Worm (Caenorhabditis elegans) whole organism, L2 larva: ENCODE data around the gene ptr-16.

ENCODE experiments used
- C34F6.9 ChIP-seq: fragments of 150-350 bp; optimal IDR thresholded peaks from 2 replicates; lab custom pipeline; 2014; ENCODE audit warnings: missing biosample characterization, missing genetic modification characterization
- F13H6.1 ChIP-seq: sonication (generic microtip); optimal IDR thresholded peaks from 2 replicates; lab custom pipeline; 2016; ENCODE audit warnings: missing genetic modification characterization, missing compliant biosample characterization
- R02D3.7 ChIP-seq: fragments of 150-350 bp; optimal IDR thresholded peaks from 2 replicates; lab custom pipeline; 2014; ENCODE audit warnings: missing biosample characterization, missing genetic modification characterization
- Y55F3AM.14 ChIP-seq: fragments of 200-800 bp; sonication (Bioruptor generic); optimal IDR thresholded peaks from 2 replicates; lab custom pipeline; 2018; ENCODE audit warnings: mild to moderate bottlenecking, missing genetic modification characterization, missing compliant biosample characterization
- ZK546.5 ChIP-seq: sonication (generic microtip); optimal IDR thresholded peaks from 2 replicates; lab custom pipeline; 2017; ENCODE audit warnings: missing biosample characterization, missing genetic modification characterization
- alr-1 ChIP-seq: fragments of 150-350 bp; optimal IDR thresholded peaks from 2 replicates; lab custom pipeline; 2014; ENCODE audit warnings: missing biosample characterization, missing genetic modification characterization
- aly-2 ChIP-seq: fragments of 150-350 bp; optimal IDR thresholded peaks from 2 replicates; lab custom pipeline; 2014; ENCODE audit warnings: missing biosample characterization, missing genetic modification characterization
- ama-1 ChIP-seq: fragments of 150-350 bp; optimal IDR thresholded peaks from 2 replicates; lab custom pipeline; 2018; ENCODE audit warnings: inconsistent platforms
- blmp-1 ChIP-seq: sonication (generic microtip); optimal IDR thresholded peaks from 2 replicates; lab custom pipeline; 2017; ENCODE audit warnings: missing genetic modification characterization, mild to moderate bottlenecking, missing compliant biosample characterization, antibody characterized with exemption, moderate library complexity; ENCODE audit not compliant: insufficient read depth
- ceh-16 ChIP-seq: fragments of 150-350 bp; optimal IDR thresholded peaks from 2 replicates; lab custom pipeline; 2014; ENCODE audit warnings: missing biosample characterization, missing genetic modification characterization
- ceh-82 ChIP-seq: fragments of 150-350 bp; optimal IDR thresholded peaks from 2 replicates; lab custom pipeline; 2014; ENCODE audit warnings: missing biosample characterization, missing genetic modification characterization
- crh-2 ChIP-seq: sonication (generic microtip); optimal IDR thresholded peaks from 2 replicates; lab custom pipeline; 2017; ENCODE audit warnings: missing biosample characterization, missing genetic modification characterization
- dmd-4 ChIP-seq: sonication (generic microtip); optimal IDR thresholded peaks from 2 replicates; lab custom pipeline; 2017; ENCODE audit warnings: missing biosample characterization, missing genetic modification characterization
- elt-1 ChIP-seq: fragments of 150-350 bp; optimal IDR thresholded peaks from 2 replicates; lab custom pipeline; 2014; ENCODE audit warnings: missing biosample characterization, missing genetic modification characterization
- elt-3 ChIP-seq: sonication (generic microtip); optimal IDR thresholded peaks from 2 replicates; lab custom pipeline; 2017; ENCODE audit warnings: missing biosample characterization, missing genetic modification characterization
- fos-1 ChIP-seq: fragments of 150-350 bp; optimal IDR thresholded peaks from 2 replicates; lab custom pipeline; 2014; ENCODE audit warnings: missing biosample characterization, missing genetic modification characterization
- gmeb-1 ChIP-seq: fragments of 150-350 bp; optimal IDR thresholded peaks from 2 replicates; lab custom pipeline; 2014; ENCODE audit warnings: missing biosample characterization, missing genetic modification characterization
- lin-11 ChIP-seq: fragments of 150-350 bp; sonication (generic microtip); optimal IDR thresholded peaks from 2 replicates; lab custom pipeline; 2014; ENCODE audit warnings: missing biosample characterization, missing genetic modification characterization, inconsistent platforms, mixed read lengths
- lin-39 ChIP-seq: fragments of 150-350 bp; optimal IDR thresholded peaks from 2 replicates; lab custom pipeline; 2014; ENCODE audit warnings: missing biosample characterization, missing genetic modification reagents, missing genetic modification characterization
- lsy-2 ChIP-seq, 2 experiments: fragments of 150-350 bp in 1 of 2; sonication (generic microtip) in 1 of 2; optimal IDR thresholded peaks; 2 replicates each; lab custom pipeline; 2014 to 2017; ENCODE audit warnings: missing biosample characterization in 2 of 2, missing genetic modification characterization in 2 of 2
- mab-5 ChIP-seq: fragments of 150-350 bp; optimal IDR thresholded peaks from 2 replicates; lab custom pipeline; 2014; ENCODE audit warnings: missing biosample characterization, missing genetic modification characterization
- mbf-1 ChIP-seq: sonication (generic microtip); optimal IDR thresholded peaks from 2 replicates; lab custom pipeline; 2017; ENCODE audit warnings: missing biosample characterization, missing genetic modification characterization
- mdl-1 ChIP-seq, 2 experiments: fragments of 150-350 bp in 1 of 2; sonication (generic microtip) in 1 of 2; optimal IDR thresholded peaks; 2 replicates each; lab custom pipeline; 2017; ENCODE audit warnings: missing biosample characterization in 2 of 2, missing genetic modification characterization in 2 of 2
- nhr-10 ChIP-seq: sonication (generic microtip); optimal IDR thresholded peaks from 2 replicates; lab custom pipeline; 2017; ENCODE audit warnings: missing biosample characterization, missing genetic modification characterization
- nhr-11 ChIP-seq: fragments of 150-350 bp; optimal IDR thresholded peaks from 2 replicates; lab custom pipeline; 2014; ENCODE audit warnings: missing biosample characterization, missing genetic modification characterization
- nhr-12 ChIP-seq: fragments of 150-350 bp; optimal IDR thresholded peaks from 2 replicates; lab custom pipeline; 2014; ENCODE audit warnings: missing biosample characterization, missing genetic modification characterization
- nhr-129 ChIP-seq: fragments of 150-350 bp; optimal IDR thresholded peaks from 2 replicates; lab custom pipeline; 2014; ENCODE audit warnings: missing biosample characterization, missing genetic modification characterization
- nhr-21 ChIP-seq: fragments of 150-350 bp; optimal IDR thresholded peaks from 2 replicates; lab custom pipeline; 2014; ENCODE audit warnings: missing biosample characterization, missing genetic modification characterization
- nhr-23 ChIP-seq: fragments of 150-350 bp; optimal IDR thresholded peaks from 2 replicates; lab custom pipeline; 2014; ENCODE audit warnings: missing biosample characterization, missing genetic modification reagents, missing genetic modification characterization
- nhr-237 ChIP-seq: fragments of 150-350 bp; optimal IDR thresholded peaks from 2 replicates; lab custom pipeline; 2014; ENCODE audit warnings: missing biosample characterization, missing genetic modification characterization
- nhr-25 ChIP-seq: fragments of 150-350 bp; sonication (generic microtip); optimal IDR thresholded peaks from 3 replicates; lab custom pipeline; 2014; ENCODE audit warnings: missing biosample characterization, missing genetic modification characterization
- nhr-6 ChIP-seq: fragments of 150-350 bp; optimal IDR thresholded peaks from 2 replicates; lab custom pipeline; 2014; ENCODE audit warnings: missing biosample characterization, missing genetic modification characterization
- nhr-77 ChIP-seq: fragments of 150-350 bp; optimal IDR thresholded peaks from 2 replicates; lab custom pipeline; 2014; ENCODE audit warnings: missing biosample characterization, missing genetic modification characterization
- peb-1 ChIP-seq: fragments of 150-350 bp; optimal IDR thresholded peaks from 2 replicates; lab custom pipeline; 2014; ENCODE audit warnings: missing biosample characterization, missing genetic modification characterization
- sem-4 ChIP-seq: fragments of 150-350 bp; optimal IDR thresholded peaks from 2 replicates; lab custom pipeline; 2014; ENCODE audit warnings: missing biosample characterization, missing genetic modification reagents, missing genetic modification characterization
- skn-1 ChIP-seq: sonication (generic microtip); optimal IDR thresholded peaks from 2 replicates; lab custom pipeline; 2017; ENCODE audit warnings: missing biosample characterization, missing genetic modification characterization
- sma-3 ChIP-seq: sonication (generic microtip); optimal IDR thresholded peaks from 2 replicates; lab custom pipeline; 2016; ENCODE audit warnings: missing genetic modification reagents, missing genetic modification characterization, missing compliant biosample characterization
- sma-9 ChIP-seq, 2 experiments: fragments of 150-350 bp in 1 of 2; sonication (generic microtip) in 1 of 2; optimal IDR thresholded peaks; 2 replicates each; lab custom pipeline; 2014 to 2016; ENCODE audit warnings: missing genetic modification characterization in 2 of 2, mild to moderate bottlenecking in 1 of 2, missing biosample characterization in 1 of 2, missing compliant biosample characterization in 1 of 2, missing genetic modification reagents in 1 of 2, moderate library complexity in 1 of 2
- snpc-4 ChIP-seq: fragments of 150-350 bp; optimal IDR thresholded peaks from 2 replicates; lab custom pipeline; 2014; ENCODE audit warnings: missing biosample characterization, missing genetic modification characterization
- unc-39 ChIP-seq: fragments of 150-350 bp; optimal IDR thresholded peaks from 2 replicates; lab custom pipeline; 2014; ENCODE audit warnings: missing biosample characterization, missing genetic modification characterization
- unc-55 ChIP-seq: fragments of 150-350 bp; sonication (generic microtip); optimal IDR thresholded peaks from 3 replicates; lab custom pipeline; 2014; ENCODE audit warnings: missing biosample characterization, missing genetic modification reagents, missing genetic modification characterization
- unc-62 ChIP-seq: fragments of 150-350 bp; optimal IDR thresholded peaks from 2 replicates; lab custom pipeline; 2014; ENCODE audit warnings: missing biosample characterization, missing genetic modification reagents, missing genetic modification characterization
- zag-1 ChIP-seq: fragments of 150-350 bp; optimal IDR thresholded peaks from 2 replicates; lab custom pipeline; 2014; ENCODE audit warnings: missing biosample characterization, missing genetic modification characterization
- ztf-1 ChIP-seq: fragments of 200-800 bp; sonication (Bioruptor generic); conservative IDR thresholded peaks from 2 replicates; pipeline ENCODE4 v1.3.6; 2022; ENCODE audit warnings: missing genetic modification characterization, missing compliant biosample characterization
- ztf-11 ChIP-seq: sonication (generic microtip); optimal IDR thresholded peaks from 2 replicates; lab custom pipeline; 2017; ENCODE audit warnings: missing biosample characterization, missing genetic modification characterization
- ztf-4 ChIP-seq: fragments of 150-350 bp; optimal IDR thresholded peaks from 2 replicates; lab custom pipeline; 2014; ENCODE audit warnings: missing biosample characterization, missing genetic modification characterization

The ptr-16 gene

ce11 chrV:1153925-1154324, 11.6 kb upstream of the ptr-16 start (continued):
- TF ChIP-seq unc-62 (GFP tag; lab: Kevin White, UChicago) = no peak
- no peak for TF ChIP-seq unc-39 (tag; lab: Kevin White, UChicago)
- TF ChIP-seq gmeb-1 (tag; lab: Kevin White, UChicago) = no peak
- no peak for TF ChIP-seq ztf-1
- TF ChIP-seq mbf-1 = no peak
- TF ChIP-seq elt-1 (tag; lab: Kevin White, UChicago) = no peak
- no peak for TF ChIP-seq nhr-21 (tag; lab: Kevin White, UChicago)
- TF ChIP-seq crh-2 (tag; lab: Kevin White, UChicago) = peak; percentile 56
- no peak for TF ChIP-seq R02D3.7
- no peak for TF ChIP-seq nhr-25 (tag; lab: Kevin White, UChicago)
- peak; percentile 67 for TF ChIP-seq unc-55

- peak; percentile 38 for TF ChIP-seq nhr-25 (tag; lab: Kevin White, UChicago)
- TF ChIP-seq dmd-4 (tag; lab: Kevin White, UChicago) = no peak
- TF ChIP-seq unc-62 (GFP tag; lab: Kevin White, UChicago) = no peak
- no peak for TF ChIP-seq ztf-11 (tag; lab: Kevin White, UChicago)
- TF ChIP-seq mbf-1 = no peak
- no peak for TF ChIP-seq crh-2 (tag; lab: Kevin White, UChicago)
- no peak for TF ChIP-seq lsy-2 (tag; optimal IDR thresholded peaks at IDR 0.05; lab: Kevin White, UChicago)
- peak; percentile 40 for TF ChIP-seq nhr-21 (tag; lab: Kevin White, UChicago)
- TF ChIP-seq sma-3 (GFP tag; lab: Kevin White, UChicago) = peak; percentile 44
- no peak for TF ChIP-seq zag-1 (tag; lab: Kevin White, UChicago)
- TF ChIP-seq alr-1 = no peak
- peak; percentile 24 for TF ChIP-seq ztf-4 (tag; lab: Kevin White, UChicago)
- no peak for TF ChIP-seq mab-5
- no peak for TF ChIP-seq ztf-1
- TF ChIP-seq fos-1 (tag; lab: Kevin White, UChicago) = no peak
- TF ChIP-seq nhr-11 (tag; lab: Kevin White, UChicago) = no peak
- no peak for TF ChIP-seq nhr-237 (tag; lab: Kevin White, UChicago)
- peak; percentile 81 for TF ChIP-seq Y55F3AM.14 (GFP tag; lab: Kevin White, UChicago)
- no peak for TF ChIP-seq nhr-12 (tag; lab: Kevin White, UChicago)
- TF ChIP-seq F13H6.1 (tag; lab: Kevin White, UChicago) = peak; percentile 26
- TF ChIP-seq peb-1 = no peak
- no peak for TF ChIP-seq elt-3
- TF ChIP-seq aly-2 (tag; lab: Kevin White, UChicago) = no peak
- TF ChIP-seq snpc-4 (tag; lab: Kevin White, UChicago) = no peak
- no peak for TF ChIP-seq elt-1 (tag; lab: Kevin White, UChicago)
- TF ChIP-seq mdl-1 (tag; optimal IDR thresholded peaks at IDR 0.05; lab: Kevin White, UChicago) = no peak
- no peak for TF ChIP-seq nhr-6 (tag; lab: Kevin White, UChicago)
- TF ChIP-seq ama-1 (lab: Kevin White, UChicago) = peak; percentile 36
- TF ChIP-seq blmp-1 (tag; lab: Kevin White, UChicago) = peak; percentile 2
- TF ChIP-seq nhr-23 (tag; lab: Kevin White, UChicago) = no peak
- TF ChIP-seq unc-39 (tag; lab: Kevin White, UChicago) = no peak
- no peak for TF ChIP-seq nhr-77
- TF ChIP-seq sma-9 (GFP tag; optimal IDR thresholded peaks at IDR 0.05; lab: Kevin White, UChicago) = peak; percentile 25
- TF ChIP-seq sma-9 (tag; optimal IDR thresholded peaks at IDR 0.05; lab: Kevin White, UChicago) = no peak
- no peak for TF ChIP-seq skn-1 (tag; lab: Kevin White, UChicago)
- no peak for TF ChIP-seq C34F6.9 (tag; lab: Kevin White, UChicago)
- no peak for TF ChIP-seq lin-39 (tag; lab: Kevin White, UChicago)
- TF ChIP-seq ceh-82 (tag; lab: Kevin White, UChicago) = no peak
- TF ChIP-seq nhr-10 (tag; lab: Kevin White, UChicago) = no peak
- TF ChIP-seq ZK546.5 = no peak
- no peak for TF ChIP-seq gmeb-1 (tag; lab: Kevin White, UChicago)
- no peak for TF ChIP-seq unc-55
- no peak for TF ChIP-seq ceh-16 (tag; lab: Kevin White, UChicago)
- TF ChIP-seq sem-4 = no peak
- TF ChIP-seq R02D3.7 = no peak
- TF ChIP-seq nhr-129 = no peak
- TF ChIP-seq lin-11 (tag; lab: Kevin White, UChicago) = no peak
Measured at ce11 chrV:1154472-1155278, 10.8 kb upstream of the ptr-16 start.
